Worm (Caenorhabditis elegans) whole organism, dauer: ENCODE data around the gene ins-8.

ENCODE experiments used
- unc-62 ChIP-seq: sonication (generic microtip); optimal IDR thresholded peaks from 2 replicates; lab custom pipeline; 2017; ENCODE audit warnings: missing biosample characterization, missing genetic modification reagents, missing genetic modification characterization

ins-8 gene

DNA sequence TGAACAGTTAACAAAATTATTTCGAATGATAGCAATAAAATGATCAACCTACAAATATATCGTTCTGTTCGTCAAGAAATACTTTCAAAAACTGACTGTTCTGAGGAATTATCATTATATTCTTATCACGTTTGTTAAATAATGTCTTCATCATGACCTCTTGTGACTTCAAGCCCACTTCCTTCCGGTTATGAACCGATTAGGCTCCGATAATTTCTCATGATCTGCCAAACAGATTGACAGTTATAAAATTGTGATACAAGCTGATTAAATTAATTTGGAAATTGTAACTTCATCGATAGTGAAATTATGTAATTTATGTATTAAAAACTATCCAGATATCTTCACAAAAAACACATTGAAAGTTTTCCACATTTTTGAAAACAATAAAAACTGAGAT is at the start of gene ins-8:
TSS of gene ins-8 (minus strand) at position 101 of the 400 bp plus-strand sequence.
- no peak for TF ChIP-seq unc-62 (GFP tag; lab: Kevin White, UChicago)

DNA sequence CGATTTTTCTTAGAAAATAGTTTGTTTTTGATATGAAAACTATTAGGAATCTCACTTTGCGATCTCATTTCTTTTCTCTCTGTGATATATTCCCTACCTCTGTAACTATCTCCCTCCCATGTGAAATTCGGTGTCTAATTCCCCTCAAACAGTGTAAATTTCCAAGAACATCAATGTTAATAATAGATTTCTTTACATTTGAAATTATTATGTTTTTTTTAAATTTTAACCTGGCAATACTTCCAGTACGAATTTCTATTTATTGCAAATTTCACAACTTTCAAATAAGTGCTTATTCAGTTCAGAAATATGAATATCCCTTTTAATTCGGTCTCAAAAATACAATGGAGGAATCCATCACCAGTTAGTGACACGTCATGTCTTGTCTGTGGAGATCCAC is 47.6 kb upstream of the ins-8 start, which contains the start of gene nhr-100:
TSS of gene nhr-100 (plus strand) at position 301 of the 400 bp plus-strand sequence.
- no peak for TF ChIP-seq unc-62 (GFP tag; lab: Kevin White, UChicago)

DNA sequence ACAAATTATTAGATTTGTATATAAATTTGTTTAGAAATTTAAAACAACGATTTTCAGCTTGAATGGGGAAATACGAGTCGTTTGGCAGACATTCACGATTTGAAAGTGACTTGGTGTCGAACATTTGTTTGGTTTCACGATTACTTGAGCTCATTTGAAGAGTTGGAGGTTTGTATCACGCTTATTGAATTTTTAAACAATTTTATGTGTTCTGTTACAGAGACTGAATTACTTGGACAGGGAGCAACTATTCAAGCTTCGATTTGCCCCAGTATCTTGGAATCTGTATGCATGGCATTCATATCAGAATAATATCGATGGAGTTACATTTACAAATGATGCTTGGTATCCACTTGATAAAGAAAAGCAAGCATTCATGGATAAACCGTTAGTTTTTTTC is 46.5 kb upstream of the ins-8 start:
- TF ChIP-seq unc-62 (GFP tag; lab: Kevin White, UChicago): no peak

DNA sequence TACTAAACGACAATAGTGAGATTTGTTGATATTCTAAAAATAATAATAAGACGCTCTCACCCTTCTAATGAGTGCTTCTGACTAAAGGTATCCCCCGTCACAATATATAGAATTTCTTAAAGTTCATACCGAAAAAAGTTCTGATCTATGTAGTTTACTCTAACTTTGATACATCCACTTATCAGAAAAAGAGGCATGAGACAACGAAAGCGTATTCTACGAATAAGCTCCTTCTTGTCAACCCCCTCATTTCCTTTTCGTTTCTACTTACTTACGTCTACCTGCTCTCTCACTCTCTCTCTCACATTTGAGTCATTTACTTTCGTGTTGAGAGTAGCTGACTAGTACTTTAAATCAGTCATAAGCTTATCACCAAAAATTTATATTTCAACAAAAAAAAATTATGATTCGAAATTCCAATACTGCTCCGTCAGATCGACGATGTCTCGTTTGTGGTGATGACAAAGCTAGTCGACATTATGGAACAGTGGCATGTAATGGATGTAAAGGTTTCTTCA is 44.8 kb upstream of the ins-8 start:
- TF ChIP-seq unc-62 (GFP tag; lab: Kevin White, UChicago): no peak

DNA sequence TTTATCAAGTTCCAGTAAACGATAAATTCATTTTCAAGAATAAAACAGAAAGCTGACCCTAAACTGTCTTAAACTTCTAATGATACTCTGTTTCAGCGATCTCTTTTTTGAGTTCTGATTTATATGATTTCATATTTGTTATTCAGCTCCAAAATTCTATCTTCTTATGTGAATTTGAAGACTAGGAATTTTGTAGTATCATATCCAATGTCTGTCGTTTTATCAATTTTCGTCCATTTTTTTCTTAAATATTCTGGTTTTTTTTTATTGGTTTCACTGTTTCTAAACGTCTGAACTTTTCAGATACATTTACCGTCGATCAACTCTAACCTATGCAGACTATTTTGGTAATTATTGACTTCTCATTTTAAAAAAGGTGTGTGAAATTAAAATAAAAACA is 44.2 kb upstream of the ins-8 start, which contains the start of the genes nhr-138 and C28D4.18:
TSS of gene nhr-138 (plus strand) at position 304 of the 400 bp plus-strand sequence.
TSS of gene C28D4.18 (plus strand) at position 333 of the 400 bp plus-strand sequence.
- TF ChIP-seq unc-62 (GFP tag; lab: Kevin White, UChicago): no peak

DNA sequence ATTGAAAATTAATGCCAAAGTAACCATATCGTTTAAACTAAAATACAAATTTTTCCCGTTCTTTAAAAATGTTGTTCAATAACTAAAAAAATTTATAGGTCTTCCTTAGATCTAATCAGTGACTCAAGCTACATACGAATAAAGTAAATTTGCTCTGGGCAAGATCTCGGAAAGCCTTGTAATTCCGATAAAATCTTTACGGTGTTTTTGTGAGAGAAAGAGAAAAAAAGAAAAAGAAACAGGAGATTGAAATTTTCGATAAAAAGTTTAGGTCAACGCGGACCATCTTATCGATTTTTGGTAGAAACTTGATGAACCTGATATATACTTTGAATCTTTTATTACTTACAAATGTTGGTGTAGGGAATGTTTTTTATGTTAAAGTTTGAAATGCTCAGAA is 42.4 kb upstream of the ins-8 start:
- no peak for TF ChIP-seq unc-62 (GFP tag; lab: Kevin White, UChicago)

DNA sequence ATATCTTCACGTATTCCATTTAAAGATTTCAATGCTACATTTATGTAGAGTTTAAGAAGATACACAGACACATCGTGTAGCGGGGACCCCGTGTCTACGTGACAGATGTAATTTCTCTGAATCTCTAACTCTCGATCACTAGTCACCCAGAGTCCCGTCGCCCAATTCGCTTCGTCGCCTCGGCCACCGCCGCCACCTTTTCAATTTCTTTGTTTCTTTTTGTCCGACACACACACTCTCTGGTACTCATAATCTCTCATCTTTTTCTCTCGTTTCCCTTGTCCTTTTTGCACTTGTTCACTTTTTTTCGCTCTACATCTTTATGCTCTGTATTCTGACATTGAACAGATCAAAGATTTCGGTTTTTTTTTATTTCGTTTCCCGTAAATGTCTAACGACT is 37.7 kb upstream of the ins-8 start:
- no peak for TF ChIP-seq unc-62 (GFP tag; lab: Kevin White, UChicago)

DNA sequence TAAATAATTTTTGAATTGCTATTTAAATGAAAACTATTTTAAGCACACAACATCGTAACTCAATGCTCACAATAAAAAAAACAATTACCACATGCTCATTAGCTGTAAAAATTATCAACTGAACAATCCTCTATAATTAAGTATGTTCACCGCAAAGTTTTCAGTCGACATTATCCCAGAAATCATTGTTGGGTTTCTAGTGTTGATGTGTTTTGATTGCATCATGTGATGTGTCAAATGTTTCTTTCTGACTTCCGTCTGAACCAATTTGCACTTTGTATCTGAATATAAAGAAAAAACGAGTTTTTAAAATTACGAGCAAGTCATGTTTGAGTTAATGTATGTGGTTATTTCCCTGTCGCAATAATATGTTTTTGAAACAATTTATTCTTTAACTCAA is 37.1 kb upstream of the ins-8 start:
- TF ChIP-seq unc-62 (GFP tag; lab: Kevin White, UChicago): no peak

DNA sequence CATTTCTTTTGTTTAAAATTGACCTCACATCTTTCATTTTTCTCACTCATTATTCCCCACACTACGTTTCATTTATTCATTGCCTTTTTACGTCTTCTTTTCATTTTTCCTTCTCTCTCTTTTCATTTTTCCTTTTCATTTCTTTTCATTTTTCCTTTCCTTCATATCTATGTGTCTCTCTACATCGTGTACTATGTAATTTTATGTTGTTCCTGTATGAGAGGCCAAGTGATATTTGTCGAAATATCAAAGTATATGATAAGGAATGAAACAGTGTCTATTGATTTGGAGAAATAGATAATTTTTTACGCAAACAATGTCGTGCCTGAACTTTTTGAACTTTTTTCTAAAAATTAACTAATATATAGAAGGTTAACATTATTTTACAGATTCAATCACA is 35.7 kb upstream of the ins-8 start:
- no peak for TF ChIP-seq unc-62 (GFP tag; lab: Kevin White, UChicago)

DNA sequence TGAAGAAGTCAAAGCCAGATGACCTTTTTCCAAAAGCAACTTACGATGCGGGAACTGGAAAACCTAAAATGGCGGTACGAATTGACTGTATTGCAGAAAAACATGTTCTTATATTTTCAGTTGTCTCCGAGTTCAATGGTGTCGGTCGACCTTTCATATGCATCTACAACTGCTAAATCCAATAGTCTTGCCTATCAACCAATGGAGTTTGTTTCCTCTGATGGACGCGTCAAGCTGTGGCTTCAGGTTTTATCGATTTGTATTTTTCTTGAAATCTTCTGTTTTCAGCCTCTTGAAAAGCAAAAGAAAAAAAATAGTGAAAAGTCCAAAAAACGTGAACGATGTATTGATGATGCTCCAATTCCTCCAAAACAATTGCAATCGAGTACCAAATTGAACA is 33.5 kb upstream of the ins-8 start:
- TF ChIP-seq unc-62 (GFP tag; lab: Kevin White, UChicago): no peak

DNA sequence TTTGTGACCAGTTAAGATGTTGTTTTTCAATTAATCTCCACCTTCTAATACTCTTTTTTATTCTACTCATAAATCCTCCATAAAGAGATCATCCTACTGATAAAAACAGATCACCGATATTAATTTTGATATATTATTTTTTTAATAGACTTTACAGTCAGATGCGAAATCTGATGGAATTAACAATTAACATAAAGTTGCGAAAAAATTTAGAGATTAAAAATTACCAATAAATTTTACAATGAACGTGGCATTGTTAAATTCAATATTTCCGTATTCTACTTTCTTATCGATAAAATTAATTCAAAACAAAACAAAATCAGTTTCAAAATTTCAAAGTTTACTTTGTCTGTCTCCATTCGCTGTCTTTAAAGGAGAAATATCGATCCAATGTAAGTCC is 32.0 kb upstream of the ins-8 start, which contains the start of gene K01H12.4:
TSS of gene K01H12.4 (plus strand) at position 301 of the 400 bp plus-strand sequence.
- no peak for TF ChIP-seq unc-62 (GFP tag; lab: Kevin White, UChicago)

DNA sequence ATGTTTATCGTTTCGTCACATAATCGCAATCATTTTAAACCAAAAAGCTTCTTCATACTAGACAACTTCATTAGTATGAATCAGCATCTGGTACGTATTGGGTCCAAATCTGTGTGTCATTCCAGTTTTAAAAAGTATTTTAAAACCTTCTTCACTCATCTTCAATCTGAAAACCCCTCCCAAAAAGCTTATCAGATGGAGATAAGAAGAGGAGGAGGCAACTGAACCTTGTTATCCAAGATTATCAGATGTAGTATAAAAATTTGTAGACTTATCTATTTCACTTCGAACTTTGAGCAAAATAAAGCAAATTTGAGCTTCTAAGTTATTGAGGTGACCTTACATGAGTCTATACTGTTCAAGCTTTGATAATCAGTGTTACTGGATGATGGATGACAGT is 29.1 kb upstream of the ins-8 start, which contains the start of gene nhr-38:
TSS of gene nhr-38 (plus strand) at position 301 of the 400 bp plus-strand sequence.
- no peak for TF ChIP-seq unc-62 (GFP tag; lab: Kevin White, UChicago)

DNA sequence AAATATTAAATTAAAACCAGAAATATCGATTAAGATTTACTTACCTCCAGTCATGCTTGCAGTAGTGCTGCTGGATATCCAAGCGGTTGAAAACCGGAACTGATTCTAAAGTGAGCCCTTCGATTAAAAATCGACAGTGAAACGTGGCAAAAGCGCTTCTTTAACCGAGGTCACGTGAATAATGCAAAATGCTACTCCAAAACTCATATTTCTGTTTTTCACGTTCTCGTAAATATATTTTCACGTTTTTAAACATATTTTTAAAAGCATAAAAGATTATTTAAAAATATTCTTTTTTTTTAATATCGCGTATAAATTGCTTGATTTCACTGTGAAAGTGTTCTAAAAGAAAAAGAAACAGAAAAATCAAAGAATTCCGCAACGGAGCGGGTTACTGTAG is 28.5 kb upstream of the ins-8 start, which contains the start of gene ant-1.3:
TSS of gene ant-1.3 (minus strand) at position 101 of the 400 bp plus-strand sequence.
- no peak for TF ChIP-seq unc-62 (GFP tag; lab: Kevin White, UChicago)

DNA sequence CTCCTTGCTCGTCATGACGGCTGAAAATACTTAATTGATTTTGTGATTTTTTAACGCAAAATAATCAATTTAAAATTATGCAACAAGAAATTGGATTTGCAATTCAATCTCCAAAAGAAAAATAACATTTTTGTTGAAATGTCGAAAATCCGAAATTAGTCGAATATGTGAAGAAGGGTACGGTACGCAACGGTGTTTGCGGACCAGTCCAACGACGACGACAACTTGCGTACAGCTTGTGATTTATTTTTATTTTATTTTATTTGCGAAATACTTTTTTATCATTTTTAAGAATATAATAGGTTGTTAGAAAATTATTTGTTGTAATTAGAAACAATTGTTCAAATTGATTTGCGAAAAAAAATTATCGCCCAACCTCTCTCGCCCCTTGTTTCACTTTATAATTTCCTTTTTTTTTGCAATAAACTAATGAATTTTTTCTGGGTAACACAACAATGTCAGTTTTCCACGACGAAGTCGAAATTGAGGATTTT is 26.0 kb upstream of the ins-8 start, which contains the start of the genes dcaf-1 and dph-3:
TSS of gene dcaf-1 (minus strand) at position 20 of the 494 bp plus-strand sequence.
TSS of gene dph-3 (plus strand) at position 444 of the 494 bp plus-strand sequence.
- TF ChIP-seq unc-62 (GFP tag; lab: Kevin White, UChicago): no peak

DNA sequence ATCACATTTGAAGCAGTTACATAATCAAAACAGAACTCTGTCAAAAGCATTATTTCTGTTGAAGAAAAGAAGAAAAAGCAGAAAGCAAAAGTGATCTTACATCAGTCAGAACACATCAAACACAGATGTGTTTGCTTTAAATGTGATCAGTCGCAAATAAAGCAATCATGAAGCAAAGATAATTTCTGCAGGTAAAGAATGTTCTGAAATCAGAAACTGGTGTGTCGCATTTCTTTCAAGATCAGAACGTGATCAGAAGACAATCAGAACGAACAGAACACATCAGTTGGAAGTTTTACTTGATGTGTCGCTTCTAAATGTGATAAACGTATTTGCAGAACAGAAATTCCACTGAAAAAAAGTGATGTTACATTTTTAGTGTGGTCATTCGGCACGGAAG is 18.3 kb upstream of the ins-8 start:
- TF ChIP-seq unc-62 (GFP tag; lab: Kevin White, UChicago): no peak

DNA sequence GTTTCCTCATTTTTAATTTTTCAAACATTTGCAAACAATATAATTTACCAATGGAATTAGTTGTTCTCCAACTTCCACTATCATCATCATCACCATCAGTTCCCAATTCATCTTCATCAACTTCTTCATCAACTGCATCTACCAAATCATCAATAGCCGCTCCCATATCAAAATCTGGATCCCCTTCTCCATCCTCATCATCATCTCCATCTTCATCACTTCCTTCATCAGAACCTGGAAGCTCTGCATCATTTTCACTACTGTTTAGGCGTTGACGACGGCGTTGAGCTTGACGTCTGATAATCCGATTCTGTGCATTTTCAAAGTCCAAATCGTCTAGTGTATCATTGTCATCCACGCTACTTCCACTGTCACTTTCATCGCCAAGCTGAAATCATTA is 17.1 kb upstream of the ins-8 start:
- TF ChIP-seq unc-62 (GFP tag; lab: Kevin White, UChicago): no peak

DNA sequence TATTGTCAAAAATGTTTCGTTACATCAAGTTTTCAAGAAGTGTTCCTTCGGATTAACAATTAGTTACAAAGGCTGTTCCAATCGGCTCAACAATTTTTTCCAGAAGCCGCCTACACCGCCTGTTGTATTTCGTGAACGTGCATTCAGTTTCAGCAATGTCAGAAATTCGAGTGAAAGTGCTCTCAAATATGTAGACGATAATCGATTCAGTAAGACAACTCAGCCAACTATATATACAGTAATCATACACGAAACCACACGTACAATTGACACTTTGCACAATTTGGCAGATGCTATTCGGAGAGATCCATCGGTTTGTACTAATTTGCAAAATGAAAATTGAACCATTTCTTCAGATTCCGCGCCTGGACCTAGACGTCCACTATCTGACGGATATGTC is 15.8 kb upstream of the ins-8 start:
- no peak for TF ChIP-seq unc-62 (GFP tag; lab: Kevin White, UChicago)
